Fruit fly (Drosophila melanogaster) whole organism, wandering third instar larva: ENCODE measurements around the gene CG1636.

Experiments used
- Abd-B ChIP-seq: fragments of >200 bp; optimal IDR thresholded peaks from 2 replicates; lab custom pipeline; 2017; ENCODE audit warnings: missing biosample characterization, missing genetic modification characterization
- CG32264 ChIP-seq: fragments of 200-800 bp; sonication (Bioruptor generic); optimal IDR thresholded peaks from 2 replicates; lab custom pipeline; 2016; ENCODE audit warnings: missing biosample characterization, missing genetic modification characterization
- CG9705 ChIP-seq: fragments of 200-800 bp; sonication (Bioruptor generic); optimal IDR thresholded peaks from 2 replicates; lab custom pipeline; 2018; ENCODE audit warnings: missing biosample characterization, mild to moderate bottlenecking, missing genetic modification characterization
- CrebA ChIP-seq: fragments of 200-800 bp; sonication (Bioruptor generic); optimal IDR thresholded peaks from 2 replicates; lab custom pipeline; 2016; ENCODE audit warnings: missing biosample characterization, mild to moderate bottlenecking, missing genetic modification characterization, borderline replicate concordance
- Dfd ChIP-seq: fragments of >200 bp; optimal IDR thresholded peaks from 2 replicates; lab custom pipeline; 2017; ENCODE audit warnings: missing biosample characterization, missing genetic modification characterization
- GATAd ChIP-seq: sonication (Bioruptor generic); optimal IDR thresholded peaks from 2 replicates; lab custom pipeline; 2016; ENCODE audit warnings: missing biosample characterization, missing genetic modification characterization
- HLH106 ChIP-seq: fragments of 200-800 bp; optimal IDR thresholded peaks from 3 replicates; lab custom pipeline; 2019; ENCODE audit warnings: missing biosample characterization, mild to moderate bottlenecking, missing genetic modification characterization, moderate library complexity
- Hnf4 ChIP-seq: fragments of 200-800 bp; sonication (Bioruptor generic); optimal IDR thresholded peaks from 2 replicates; lab custom pipeline; 2016; ENCODE audit warnings: missing biosample characterization, mild to moderate bottlenecking, missing genetic modification characterization
- Hr78 ChIP-seq: fragments of >200 bp; optimal IDR thresholded peaks from 2 replicates; lab custom pipeline; 2017; ENCODE audit warnings: missing biosample characterization, missing genetic modification characterization
- Hr83 ChIP-seq: fragments of 200-300 bp; sonication (Bioruptor generic); optimal IDR thresholded peaks from 2 replicates; lab custom pipeline; 2016; ENCODE audit warnings: missing biosample characterization, mild to moderate bottlenecking, missing genetic modification characterization, moderate library complexity; ENCODE audit not compliant: poor library complexity, severe bottlenecking
- Jra ChIP-seq: sonication (Bioruptor generic); optimal IDR thresholded peaks from 2 replicates; lab custom pipeline; 2016; ENCODE audit warnings: missing biosample characterization, missing genetic modification characterization
- Mio ChIP-seq: sonication (Bioruptor generic); optimal IDR thresholded peaks from 2 replicates; lab custom pipeline; 2016; ENCODE audit warnings: missing biosample characterization, missing genetic modification characterization
- Myc ChIP-seq: fragments of >200 bp; optimal IDR thresholded peaks from 2 replicates; lab custom pipeline; 2017
- OdsH ChIP-seq: fragments of 200-800 bp; sonication (Bioruptor generic); optimal IDR thresholded peaks from 2 replicates; lab custom pipeline; 2016; ENCODE audit warnings: missing biosample characterization, mild to moderate bottlenecking, missing genetic modification characterization
- Rel ChIP-seq, 2 experiments: fragments of 200-800 bp; sonication (Bioruptor generic) in 1 of 2; optimal IDR thresholded peaks; 2 replicates in 1 of 2; 3 replicates in 1 of 2; lab custom pipeline; 2016 to 2019; ENCODE audit warnings: mild to moderate bottlenecking in 2 of 2, missing biosample characterization in 2 of 2, missing genetic modification characterization in 2 of 2, moderate library complexity in 1 of 2
- Sp1 ChIP-seq: fragments of 200-800 bp; sonication (Bioruptor generic); optimal IDR thresholded peaks from 3 replicates; lab custom pipeline; 2019; ENCODE audit warnings: missing biosample characterization, mild to moderate bottlenecking, missing genetic modification characterization, moderate library complexity
- Vsx2 ChIP-seq: fragments of 200-300, 225-300 bp; sonication (Bioruptor generic); optimal IDR thresholded peaks from 2 replicates; lab custom pipeline; 2018; ENCODE audit warnings: missing biosample characterization, missing genetic modification characterization; ENCODE audit not compliant: partially characterized antibody
- br ChIP-seq: fragments of 200-800 bp; sonication (Bioruptor generic); optimal IDR thresholded peaks from 2 replicates; lab custom pipeline; 2016; ENCODE audit warnings: missing biosample characterization, missing genetic modification characterization
- brk ChIP-seq: fragments of 200-800 bp; sonication (Bioruptor generic); optimal IDR thresholded peaks from 2 replicates; lab custom pipeline; 2016; ENCODE audit warnings: missing biosample characterization, mild to moderate bottlenecking, missing genetic modification characterization
- dl ChIP-seq, 2 experiments: fragments of 175-275, 200-275 bp in 1 of 2; fragments of 200-275 bp in 1 of 2; sonication (Bioruptor generic); optimal IDR thresholded peaks; lab custom pipeline; 2018; ENCODE audit warnings: mild to moderate bottlenecking in 2 of 2, missing biosample characterization in 2 of 2, missing genetic modification characterization in 2 of 2, moderate library complexity in 2 of 2; ENCODE audit not compliant: partially characterized antibody in 2 of 2, insufficient read depth in 1 of 2
- dmrt93B ChIP-seq: fragments of 200-800 bp; sonication (Bioruptor generic); optimal IDR thresholded peaks from 2 replicates; lab custom pipeline; 2018; ENCODE audit warnings: missing biosample characterization, mild to moderate bottlenecking, missing genetic modification characterization
- ey ChIP-seq: fragments of 200-800 bp; sonication (Bioruptor generic); optimal IDR thresholded peaks from 2 replicates; lab custom pipeline; 2016; ENCODE audit warnings: missing biosample characterization, missing genetic modification characterization
- foxo ChIP-seq, 2 experiments: fragments of 200-800 bp; sonication (Bioruptor generic); optimal IDR thresholded peaks; 2 replicates in 1 of 2; 3 replicates in 1 of 2; lab custom pipeline; 2016 to 2017; ENCODE audit warnings: missing biosample characterization in 2 of 2, missing genetic modification characterization in 2 of 2
- fru ChIP-seq: fragments of 200-800 bp; sonication (Bioruptor generic); optimal IDR thresholded peaks from 3 replicates; lab custom pipeline; 2016; ENCODE audit warnings: missing biosample characterization, mild to moderate bottlenecking, missing genetic modification characterization
- h ChIP-seq: fragments of 200-800 bp; sonication (Bioruptor generic); optimal IDR thresholded peaks from 3 replicates; lab custom pipeline; 2016; ENCODE audit warnings: missing biosample characterization, mild to moderate bottlenecking, missing genetic modification characterization
- jim ChIP-seq: fragments of 175-275, 200-325 bp; sonication (Bioruptor generic); optimal IDR thresholded peaks from 2 replicates; lab custom pipeline; 2016; ENCODE audit warnings: missing biosample characterization, mild to moderate bottlenecking, missing genetic modification characterization
- lola ChIP-seq: fragments of >200 bp; optimal IDR thresholded peaks from 2 replicates; lab custom pipeline; 2017; ENCODE audit warnings: missing biosample characterization, missing genetic modification characterization
- pan ChIP-seq: fragments of >200 bp; optimal IDR thresholded peaks from 2 replicates; lab custom pipeline; 2017
- psq ChIP-seq: fragments of 200-800 bp; sonication (Bioruptor generic); optimal IDR thresholded peaks from 3 replicates; lab custom pipeline; 2017; ENCODE audit warnings: missing biosample characterization, mild to moderate bottlenecking, missing genetic modification characterization, moderate library complexity
- rgr ChIP-seq: fragments of 200-800 bp; sonication (Bioruptor generic); optimal IDR thresholded peaks from 3 replicates; lab custom pipeline; 2016; ENCODE audit warnings: missing biosample characterization, mild to moderate bottlenecking, missing genetic modification characterization
- sage ChIP-seq: fragments of 200-800 bp; sonication (Bioruptor generic); optimal IDR thresholded peaks from 2 replicates; lab custom pipeline; 2016; ENCODE audit warnings: missing biosample characterization, mild to moderate bottlenecking, missing genetic modification characterization
- sv ChIP-seq: fragments of 200-800 bp; sonication (Bioruptor generic); optimal IDR thresholded peaks from 3 replicates; lab custom pipeline; 2016; ENCODE audit warnings: missing biosample characterization, missing genetic modification characterization
- tai ChIP-seq: sonication (Bioruptor generic); optimal IDR thresholded peaks from 2 replicates; lab custom pipeline; 2016; ENCODE audit warnings: missing biosample characterization, missing genetic modification characterization
- usp ChIP-seq: fragments of >200 bp; optimal IDR thresholded peaks from 2 replicates; lab custom pipeline; 2017; ENCODE audit warnings: missing biosample characterization, missing genetic modification characterization
- woc ChIP-seq: sonication (Bioruptor generic); optimal IDR thresholded peaks from 2 replicates; lab custom pipeline; 2016; ENCODE audit warnings: missing biosample characterization, mild to moderate bottlenecking, missing genetic modification characterization

The CG1636 gene

DNA sequence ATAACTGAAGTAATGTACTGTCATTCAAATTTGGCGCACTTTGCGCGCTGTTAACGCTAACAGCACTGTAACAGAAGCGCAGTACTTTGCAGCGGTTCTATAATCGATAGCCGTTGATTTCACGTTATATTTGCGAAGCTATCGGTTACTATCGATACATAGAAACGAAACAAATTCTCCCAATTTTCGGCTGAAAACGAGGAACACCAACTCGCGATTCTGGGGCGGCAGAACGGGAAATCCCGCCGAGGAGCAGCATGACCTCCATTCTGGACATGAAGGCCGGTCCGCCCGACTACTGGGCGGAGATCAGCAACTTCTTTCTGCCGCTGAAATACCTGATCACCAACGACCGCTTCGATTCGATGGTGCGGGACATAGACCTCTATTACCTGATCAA, at the start of gene CG1636:
Gene CG1636, plus strand, starts transcription at position 122 of the 400 bp plus-strand sequence.
- TF ChIP-seq woc (GFP tag; lab: Kevin White, UChicago) (no peak), Rel (GFP tag; optimal IDR thresholded peaks at IDR 0.05; lab: Kevin White, UChicago) (no peak), Rel (tag; optimal IDR thresholded peaks at IDR 0.05; lab: Kevin White, UChicago) (peak; percentile 73), HLH106 (tag; lab: Kevin White, UChicago) (no peak)

DNA sequence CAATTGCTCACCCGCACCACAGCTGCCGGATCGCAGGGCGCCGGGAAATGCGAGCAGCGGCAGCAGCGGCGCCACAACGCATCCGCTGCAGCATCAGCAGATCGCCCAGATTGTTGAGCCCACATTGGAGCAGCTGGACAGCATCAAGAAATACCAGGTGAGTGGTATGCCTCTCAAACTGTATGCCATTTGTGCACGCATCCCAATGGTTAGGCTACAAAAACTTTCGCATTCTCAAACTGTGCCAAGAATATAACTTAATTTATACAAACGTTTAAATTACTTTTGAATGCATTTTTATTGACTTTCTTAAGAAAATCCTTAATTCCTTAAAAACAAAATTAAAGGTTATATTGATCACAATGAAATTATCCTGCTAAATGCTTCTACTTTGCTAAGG, 45.3 kb upstream of the CG1636 start:
- peak; percentile 79 for TF ChIP-seq Myc
- TF ChIP-seq Hr78 (GFP tag; lab: Kevin White, UChicago) = no peak
- TF ChIP-seq, all 38 proteins: peak for 1

DNA sequence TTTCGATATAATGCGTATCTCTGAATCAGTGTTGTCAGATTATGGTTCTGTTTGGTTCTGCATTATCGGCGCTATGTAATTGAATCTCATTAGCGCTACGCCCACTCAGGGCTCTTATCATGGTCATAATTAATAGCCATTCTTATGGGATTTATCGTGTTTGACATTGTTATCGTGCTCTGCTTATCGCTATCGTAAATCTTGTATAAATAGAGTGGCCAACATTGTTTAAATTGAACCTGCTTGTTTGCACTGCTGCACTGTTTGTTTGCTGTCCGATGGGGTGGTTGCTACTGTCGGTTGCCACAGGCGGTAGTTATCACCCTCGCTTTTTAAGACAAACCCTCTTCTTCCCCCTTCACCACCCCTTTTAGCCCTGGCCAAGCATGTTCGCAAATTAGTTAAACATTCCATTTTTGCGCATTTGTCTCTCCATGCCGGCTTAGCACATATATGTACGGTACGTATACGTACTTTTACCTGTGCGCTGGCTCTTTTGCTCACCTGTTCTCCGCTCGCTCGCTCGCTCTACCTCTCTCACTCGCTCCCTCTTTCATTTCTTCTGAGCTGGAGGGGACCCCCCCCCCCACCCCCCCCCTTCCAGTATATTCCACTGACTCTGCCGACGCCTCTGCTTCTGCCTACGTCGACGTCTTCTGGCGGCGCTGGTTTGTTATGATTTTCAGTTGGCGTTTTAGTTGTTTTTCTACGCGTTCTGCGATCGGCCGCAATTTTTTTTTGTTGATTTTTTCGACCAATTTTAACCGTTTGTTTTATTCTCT, 43.1 kb upstream of the CG1636 start:
- TF ChIP-seq Hnf4 (GFP tag; lab: Kevin White, UChicago) = peak; percentile 38
- TF ChIP-seq CG32264 (GFP tag; lab: Kevin White, UChicago) = no peak
- TF ChIP-seq br (GFP tag; lab: Kevin White, UChicago) = peak; percentile 33
- peak; percentile 25 for TF ChIP-seq Rel (GFP tag; optimal IDR thresholded peaks at IDR 0.05; lab: Kevin White, UChicago)
- TF ChIP-seq Rel (tag; optimal IDR thresholded peaks at IDR 0.05; lab: Kevin White, UChicago) = no peak
- TF ChIP-seq h = peak; percentile 38
- TF ChIP-seq Dfd = peak; percentile 0
- peak in 1 of 2 experiments; percentile 33 for TF ChIP-seq foxo (GFP tag; optimal IDR thresholded peaks at IDR 0.05; lab: Kevin White, UChicago)
- TF ChIP-seq usp = no peak
- peak; percentile 54 for TF ChIP-seq psq
- TF ChIP-seq rgr (GFP tag; lab: Kevin White, UChicago) = peak; percentile 46
- peak; percentile 72 for TF ChIP-seq Hr83 (GFP tag; lab: Kevin White, UChicago)
- peak; percentile 32 for TF ChIP-seq fru (GFP tag; lab: Kevin White, UChicago)
- TF ChIP-seq dl (GFP tag; optimal IDR thresholded peaks at IDR 0.05; lab: Kevin White, UChicago; ENCODE audit: insufficient read depth in 1 of 2, partially characterized antibody in 2 of 2) = peak in 1 of 2 experiments; percentile 34
- peak; percentile 41 for TF ChIP-seq OdsH (GFP tag; lab: Kevin White, UChicago)
- TF ChIP-seq lola (GFP tag; lab: Kevin White, UChicago) = no peak
- TF ChIP-seq ey = no peak

DNA sequence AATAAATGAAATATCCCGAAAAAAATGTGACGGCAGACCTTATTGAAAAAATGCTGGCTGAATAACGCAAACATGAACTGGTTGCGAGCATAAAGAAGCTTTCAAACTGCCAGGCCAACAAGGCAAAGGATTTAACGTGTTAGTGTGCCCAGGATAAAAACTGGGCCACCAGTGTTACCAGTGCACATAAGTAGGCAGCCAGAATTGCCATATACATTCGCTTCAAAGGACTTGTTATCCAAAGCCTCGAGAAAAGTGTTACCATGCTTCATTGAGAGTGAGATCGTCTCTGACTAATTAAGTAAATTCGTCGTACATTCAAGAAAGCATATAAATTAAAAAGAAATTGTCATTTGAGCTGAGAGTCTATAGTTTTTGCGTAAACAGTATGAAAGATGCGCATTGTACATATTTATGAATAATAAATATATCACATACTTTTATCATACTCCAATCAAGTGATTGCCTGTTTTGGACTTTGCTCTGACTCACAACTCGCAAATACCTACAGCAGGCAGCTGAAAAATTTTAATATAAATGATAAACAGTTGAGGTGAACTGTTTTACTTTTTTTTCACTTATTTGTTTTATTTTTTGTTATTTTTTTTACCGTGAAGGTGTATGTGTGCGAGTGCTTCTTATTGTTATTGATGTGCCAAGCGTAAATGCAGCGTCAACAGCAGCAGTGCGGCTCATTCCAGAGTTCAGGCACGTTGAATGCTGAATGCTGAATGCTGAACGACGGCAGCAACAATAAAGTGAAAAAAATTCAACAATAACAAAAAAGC, 41.8 kb upstream of the CG1636 start:
- TF ChIP-seq Sp1 (GFP tag; lab: Kevin White, UChicago) = peak; percentile 72
- peak; percentile 63 for TF ChIP-seq Hnf4 (GFP tag; lab: Kevin White, UChicago)
- peak; percentile 14 for TF ChIP-seq rgr (GFP tag; lab: Kevin White, UChicago)
- no peak for TF ChIP-seq OdsH (GFP tag; lab: Kevin White, UChicago)
- TF ChIP-seq sage = peak; percentile 43
- TF ChIP-seq Rel (GFP tag; optimal IDR thresholded peaks at IDR 0.05; lab: Kevin White, UChicago) = peak; percentile 43
- TF ChIP-seq Rel (tag; optimal IDR thresholded peaks at IDR 0.05; lab: Kevin White, UChicago) = peak; percentile 31
- TF ChIP-seq fru (GFP tag; lab: Kevin White, UChicago) = no peak
- TF ChIP-seq CG9705 (GFP tag; lab: Kevin White, UChicago) = peak; percentile 11
- TF ChIP-seq Mio = no peak

- peak; percentile 72 for TF ChIP-seq h
- no peak for TF ChIP-seq Myc
- TF ChIP-seq sv (GFP tag; lab: Kevin White, UChicago) = peak; percentile 20
- TF ChIP-seq Hr83 (GFP tag; lab: Kevin White, UChicago) = peak; percentile 20
- no peak for TF ChIP-seq brk (GFP tag; lab: Kevin White, UChicago)
- no peak for TF ChIP-seq dl (GFP tag; optimal IDR thresholded peaks at IDR 0.05; lab: Kevin White, UChicago; ENCODE audit: insufficient read depth in 1 of 2, partially characterized antibody in 2 of 2)
- TF ChIP-seq usp = no peak
- peak; percentile 71 for TF ChIP-seq Hnf4 (GFP tag; lab: Kevin White, UChicago)
- no peak for TF ChIP-seq CG9705 (GFP tag; lab: Kevin White, UChicago)
- no peak for TF ChIP-seq jim
- no peak for TF ChIP-seq Jra (GFP tag; lab: Kevin White, UChicago)
- peak; percentile 31 for TF ChIP-seq HLH106 (tag; lab: Kevin White, UChicago)
- TF ChIP-seq Hr78 (GFP tag; lab: Kevin White, UChicago) = no peak
- TF ChIP-seq woc (GFP tag; lab: Kevin White, UChicago) = peak; percentile 39
- no peak for TF ChIP-seq pan (lab: Kevin White, UChicago)
- peak; percentile 57 for TF ChIP-seq br (GFP tag; lab: Kevin White, UChicago)
- TF ChIP-seq Vsx2 (GFP tag; lab: Kevin White, UChicago) = no peak
- TF ChIP-seq Dfd = no peak
- TF ChIP-seq dmrt93B (GFP tag; lab: Kevin White, UChicago) = no peak
- peak; percentile 75 for TF ChIP-seq fru (GFP tag; lab: Kevin White, UChicago)
- TF ChIP-seq ey = peak; percentile 63
- no peak for TF ChIP-seq tai (GFP tag; lab: Kevin White, UChicago)
- TF ChIP-seq Abd-B (GFP tag; lab: Kevin White, UChicago) = no peak
- peak in 1 of 2 experiments; percentile 76 for TF ChIP-seq foxo (GFP tag; optimal IDR thresholded peaks at IDR 0.05; lab: Kevin White, UChicago)
- no peak for TF ChIP-seq CrebA
- TF ChIP-seq sage = no peak
- peak; percentile 18 for TF ChIP-seq psq
- TF ChIP-seq CG32264 (GFP tag; lab: Kevin White, UChicago) = peak; percentile 15
- no peak for TF ChIP-seq GATAd (GFP tag; lab: Kevin White, UChicago)
These were observed 40.0 kb upstream of the CG1636 start for dm6 chrX:8233167-8233566.
